Worm (Caenorhabditis elegans): ENCODE results near the gene try-12.

The try-12 gene

DNA sequence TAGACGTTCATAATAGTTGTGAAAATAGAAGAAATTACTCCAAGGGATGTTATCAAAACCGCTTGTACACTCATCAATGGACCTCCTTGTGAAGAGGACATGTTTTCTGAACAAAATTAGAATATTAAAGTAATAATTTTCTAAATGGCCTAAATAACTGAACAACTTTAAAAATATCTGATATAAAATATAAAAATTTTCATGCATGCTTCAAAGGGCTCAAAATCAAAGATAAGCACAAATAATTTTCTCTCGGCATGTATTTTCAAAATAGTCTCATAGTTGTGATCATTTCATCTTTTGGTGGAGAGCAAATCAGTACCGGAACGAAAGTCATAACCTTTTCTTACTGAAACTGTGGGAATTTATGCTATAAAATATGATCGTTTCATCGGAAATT lies 35.8 kb downstream of the try-12 start, which contains the start of gene srbc-8:
Gene srbc-8, minus strand, starts transcription at position 101 of the 400 bp plus-strand sequence.
- TF ChIP-seq dox-1 (GFP tag; IDR thresholded peaks at IDR 0.05) (no peak), nhr-90 (tag; optimal IDR thresholded peaks at IDR 0.05) (no peak), ztf-28 (GFP tag; IDR thresholded peaks at IDR 0.05) (no peak), ceh-79 (tag; optimal IDR thresholded peaks at IDR 0.05) (no peak), B0336.3 (GFP tag; IDR thresholded peaks at IDR 0.05) (no peak), cebp-1 (GFP tag; IDR thresholded peaks at IDR 0.05) (no peak), cebp-1 (tag; optimal IDR thresholded peaks at IDR 0.05) (no peak), tbx-9 (tag; optimal IDR thresholded peaks at IDR 0.05; ENCODE audit: borderline replicate concordance) (no peak), dpff-1 (tag; optimal IDR thresholded peaks at IDR 0.05) (no peak)

- no peak for TF ChIP-seq cebp-1 (GFP tag; IDR thresholded peaks at IDR 0.05)
- TF ChIP-seq cebp-1 (tag; optimal IDR thresholded peaks at IDR 0.05) = no peak
- TF ChIP-seq attf-5 (GFP tag; optimal IDR thresholded peaks at IDR 0.05) = no peak
- TF ChIP-seq C06A6.2 (GFP tag; conservative IDR thresholded peaks at IDR 0.05) = no peak
- no peak for TF ChIP-seq somi-1 (GFP tag; optimal IDR thresholded peaks at IDR 0.05)
- TF ChIP-seq ztf-26 (tag; optimal IDR thresholded peaks at IDR 0.05) = no peak
- TF ChIP-seq lag-1 (GFP tag; IDR thresholded peaks at IDR 0.05) = no peak
- no peak for TF ChIP-seq ama-1 (optimal IDR thresholded peaks at IDR 0.05)
- TF ChIP-seq ama-1 (GFP tag; optimal IDR thresholded peaks at IDR 0.05) = no peak
- TF ChIP-seq lin-26 (GFP tag; IDR thresholded peaks at IDR 0.05) = no peak
- TF ChIP-seq C17E4.6 (GFP tag; IDR thresholded peaks at IDR 0.05) = no peak
- no peak for TF ChIP-seq bed-2 (GFP tag; IDR thresholded peaks at IDR 0.05)
- TF ChIP-seq zfh-2 (GFP tag; conservative IDR thresholded peaks at IDR 0.05) = no peak
- no peak for TF ChIP-seq him-1 (tag; optimal IDR thresholded peaks at IDR 0.05)
- no peak for TF ChIP-seq xnd-1 (tag; optimal IDR thresholded peaks at IDR 0.05)
- no peak for TF ChIP-seq hmg-20 (GFP tag; IDR thresholded peaks at IDR 0.05)
- TF ChIP-seq lin-54 (GFP tag; optimal IDR thresholded peaks at IDR 0.05) = no peak
- TF ChIP-seq B0019.2 (GFP tag; conservative IDR thresholded peaks at IDR 0.05) = no peak
- TF ChIP-seq F55B11.4 (tag; optimal IDR thresholded peaks at IDR 0.05; ENCODE audit: borderline replicate concordance, insufficient read depth) = no peak
Observed at ce11 chrV:7487518-7487917, 38.4 kb downstream of the try-12 start, which contains the start of gene srbc-7. srbc-7 (minus strand) TSS chrV:7487618.

DNA sequence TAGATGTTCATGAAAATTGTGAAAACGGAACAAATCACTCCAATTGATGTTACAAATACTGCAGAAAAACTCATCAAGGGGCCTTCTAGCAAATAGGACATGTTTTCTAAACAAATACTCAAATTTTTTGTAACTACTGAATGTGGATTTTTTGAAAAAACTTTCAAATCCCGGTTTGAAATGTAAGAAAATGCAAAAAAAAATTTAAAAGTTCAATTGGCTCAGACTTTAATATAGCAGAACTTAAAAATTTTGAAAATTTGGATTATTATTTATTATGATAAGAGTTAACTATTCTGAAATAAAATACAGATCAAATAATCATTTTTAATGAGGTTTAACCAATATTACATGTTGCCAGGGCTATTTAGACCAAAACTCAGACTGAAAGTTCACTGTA lies 41.2 kb downstream of the try-12 start, which contains the start of gene srbc-9:
Gene srbc-9, minus strand, starts transcription at position 101 of the 400 bp plus-strand sequence.
- no peak for TF ChIP-seq ceh-27 (GFP tag; optimal IDR thresholded peaks at IDR 0.05)
- TF ChIP-seq snpc-4 (GFP tag; optimal IDR thresholded peaks at IDR 0.05) = no peak
- no peak for TF ChIP-seq snpc-4 (tag; optimal IDR thresholded peaks at IDR 0.05)
- no peak for TF ChIP-seq ceh-79 (tag; optimal IDR thresholded peaks at IDR 0.05)
- no peak for TF ChIP-seq ztf-6 (GFP tag; IDR thresholded peaks at IDR 0.05)
- no peak for TF ChIP-seq B0019.2 (GFP tag; conservative IDR thresholded peaks at IDR 0.05)
- TF ChIP-seq lin-40 (tag; optimal IDR thresholded peaks at IDR 0.05) = no peak
- no peak for TF ChIP-seq tlf-1 (GFP tag; optimal IDR thresholded peaks at IDR 0.05)
- TF ChIP-seq lin-35 (GFP tag; optimal IDR thresholded peaks at IDR 0.05) = no peak
- TF ChIP-seq dox-1 (GFP tag; IDR thresholded peaks at IDR 0.05) = no peak
- TF ChIP-seq tbp1 (GFP tag; optimal IDR thresholded peaks at IDR 0.05) = no peak
- no peak for TF ChIP-seq ccch-3 (GFP tag; optimal IDR thresholded peaks at IDR 0.05)
- no peak for TF ChIP-seq attf-5 (GFP tag; optimal IDR thresholded peaks at IDR 0.05)
- TF ChIP-seq cebp-1 (GFP tag; IDR thresholded peaks at IDR 0.05) = no peak
- no peak for TF ChIP-seq cebp-1 (tag; optimal IDR thresholded peaks at IDR 0.05)

DNA sequence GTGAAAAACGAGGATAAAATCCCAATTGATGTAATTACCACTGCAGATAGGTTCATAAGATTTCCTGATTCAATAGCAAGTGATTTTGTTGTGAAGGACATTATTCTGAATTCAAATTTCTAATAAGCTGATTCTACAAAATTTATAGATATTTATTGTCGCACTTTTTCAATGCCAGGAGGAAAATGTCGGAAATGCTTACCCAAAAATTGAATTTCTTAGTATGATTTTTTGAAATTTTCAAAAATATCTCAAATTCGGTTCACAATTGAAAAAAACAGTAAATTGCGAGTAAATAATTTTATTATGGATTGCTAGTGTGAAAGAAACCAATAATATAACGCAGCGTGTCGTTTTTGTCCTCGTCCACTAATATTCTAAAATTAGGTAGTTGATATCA lies 43.8 kb downstream of the try-12 start, which contains the start of gene srbc-10:
Gene srbc-10, minus strand, starts transcription at position 101 of the 400 bp plus-strand sequence.
- TF ChIP-seq mes-4 (tag; optimal IDR thresholded peaks at IDR 0.05) = no peak
- no peak for TF ChIP-seq ets-4 (GFP tag; optimal IDR thresholded peaks at IDR 0.05)
- TF ChIP-seq B0261.1 (tag; optimal IDR thresholded peaks at IDR 0.05) = no peak
- TF ChIP-seq nhr-27 (tag; optimal IDR thresholded peaks at IDR 0.05) = no peak
- TF ChIP-seq F23B12.7 (tag; optimal IDR thresholded peaks at IDR 0.05; ENCODE audit: insufficient read depth) = no peak
- no peak for TF ChIP-seq F57A8.1 (GFP tag; optimal IDR thresholded peaks at IDR 0.05)
- TF ChIP-seq F22D6.2 (tag; optimal IDR thresholded peaks at IDR 0.05) = no peak
- no peak for TF ChIP-seq sea-2 (GFP tag; IDR thresholded peaks at IDR 0.05)
- TF ChIP-seq ceh-40 (GFP tag; IDR thresholded peaks at IDR 0.05) = no peak
- TF ChIP-seq snpc-1.1 (tag; optimal IDR thresholded peaks at IDR 0.05; ENCODE audit: insufficient read depth) = no peak
- TF ChIP-seq Y67H2A.10 (GFP tag; conservative IDR thresholded peaks at IDR 0.05) = no peak
- TF ChIP-seq die-1 (tag; optimal IDR thresholded peaks at IDR 0.05) = no peak
